Fruit fly (Drosophila melanogaster) whole organism, pupa: ENCODE data around the gene dy.

Source experiments
- CG12605 ChIP-seq: fragments of 200-800 bp; sonication (Bioruptor generic); IDR thresholded peaks from 2 replicates; pipeline ENCODE4 v1.3.6; 2022; ENCODE audit warnings: missing biosample characterization, missing genetic modification characterization
- CG14655 ChIP-seq: fragments of 200-800 bp; sonication (Bioruptor generic); optimal IDR thresholded peaks from 3 replicates; lab custom pipeline; 2017; ENCODE audit warnings: mild to moderate bottlenecking, missing biosample characterization, missing genetic modification reagents, missing genetic modification characterization
- CG32121 ChIP-seq: fragments of 200-800 bp; sonication (Bioruptor generic); IDR thresholded peaks from 2 replicates; pipeline ENCODE4 v1.3.6; 2022; ENCODE audit warnings: missing biosample characterization, missing genetic modification characterization
- CG8301 ChIP-seq: fragments of 200-800 bp; sonication (Bioruptor generic); optimal IDR thresholded peaks from 2 replicates; lab custom pipeline; 2018; ENCODE audit warnings: missing biosample characterization, mild to moderate bottlenecking, missing genetic modification characterization
- CG9948 ChIP-seq: fragments of 200-800 bp; sonication (Bioruptor generic); optimal IDR thresholded peaks from 2 replicates; lab custom pipeline; 2018; ENCODE audit warnings: missing biosample characterization, mild to moderate bottlenecking, missing genetic modification characterization, moderate library complexity
- Ets98B ChIP-seq: fragments of 200-800 bp; sonication (Bioruptor generic); IDR thresholded peaks from 2 replicates; pipeline ENCODE4 v1.3.6; 2022; ENCODE audit warnings: missing biosample characterization, missing genetic modification characterization
- Pif1B ChIP-seq: fragments of 200-800 bp; sonication (Bioruptor generic); optimal IDR thresholded peaks from 3 replicates; lab custom pipeline; 2016; ENCODE audit warnings: missing biosample characterization, missing genetic modification characterization
- Snoo ChIP-seq: fragments of 200-800 bp; sonication (Bioruptor generic); optimal IDR thresholded peaks from 3 replicates; lab custom pipeline; 2017; ENCODE audit warnings: missing biosample characterization, mild to moderate bottlenecking, missing genetic modification characterization, inconsistent platforms
- fd96Ca ChIP-seq: fragments of 200-800 bp; sonication (Bioruptor generic); IDR thresholded peaks from 3 replicates; pipeline ENCODE4 v1.3.6; 2022; ENCODE audit warnings: missing biosample characterization, missing genetic modification characterization
- rn ChIP-seq: fragments of 200-800 bp; sonication (Bioruptor generic); IDR thresholded peaks from 2 replicates; pipeline ENCODE4 v1.3.6; 2022; ENCODE audit warnings: missing biosample characterization, missing genetic modification characterization

- no peak for TF ChIP-seq CG32121 (GFP tag; lab: Robert Waterston, UW)
- no peak for TF ChIP-seq rn
- no peak for TF ChIP-seq CG14655 (GFP tag; lab: Kevin White, UChicago)
- no peak for TF ChIP-seq CG9948 (tag; lab: Kevin White, UChicago)
- no peak for TF ChIP-seq CG12605 (GFP tag; lab: Robert Waterston, UW)
- TF ChIP-seq CG8301: no peak
- TF ChIP-seq Ets98B: no peak
- no peak for TF ChIP-seq Pif1B (GFP tag; lab: Kevin White, UChicago)
- no peak for TF ChIP-seq Snoo (tag; lab: Kevin White, UChicago)
- TF ChIP-seq fd96Ca (GFP tag; lab: Robert Waterston, UW): no peak
These were observed 49.6 kb downstream of the dy start, which contains the start of gene inaF-D for dm6 chrX:11728999-11729398.
